Fruit fly (Drosophila melanogaster): ENCODE data around the gene CG33116.

CG33116 gene

dm6 chr2L:19528308-19528707 is 5.0 kb upstream of the CG33116 start (continued):
- peak; percentile 91 to 93 for TF ChIP-seq Pdp1 (GFP tag; optimal IDR thresholded peaks at IDR 0.05)
- TF ChIP-seq wor (GFP tag; IDR thresholded peaks at IDR 0.05), result peak; percentile 80
- TF ChIP-seq CG1832 (GFP tag; optimal IDR thresholded peaks at IDR 0.05), result no peak
- TF ChIP-seq HLH3B (GFP tag; IDR thresholded peaks at IDR 0.05), result peak; percentile 95
- peak; percentile 99 for TF ChIP-seq CG2120 (GFP tag; optimal IDR thresholded peaks at IDR 0.05)
- peak; percentile 90 for TF ChIP-seq klu (GFP tag; IDR thresholded peaks at IDR 0.05)
- TF ChIP-seq CG17802 (tag; optimal IDR thresholded peaks at IDR 0.05), result peak; percentile 55
- TF ChIP-seq CG34224 (GFP tag; IDR thresholded peaks at IDR 0.05; ENCODE audit: partially characterized antibody), result no peak
- TF ChIP-seq CG18599 (GFP tag; optimal IDR thresholded peaks at IDR 0.05), result peak; percentile 99
- TF ChIP-seq pfk (GFP tag; optimal IDR thresholded peaks at IDR 0.05), result peak; percentile 14
- TF ChIP-seq CG8924 (tag; optimal IDR thresholded peaks at IDR 0.05), result peak; percentile 97
- TF ChIP-seq Atf6 (GFP tag; IDR thresholded peaks at IDR 0.05), result peak; percentile 99
- peak; percentile 97 for TF ChIP-seq CHES-1-like (GFP tag; optimal IDR thresholded peaks at IDR 0.05)
- peak; percentile 90 for TF ChIP-seq CG17612 (GFP tag; IDR thresholded peaks at IDR 0.05)
- TF ChIP-seq CG10462 (GFP tag; optimal IDR thresholded peaks at IDR 0.05), result peak; percentile 79
- TF ChIP-seq Antp (GFP tag; optimal IDR thresholded peaks at IDR 0.05), result peak; percentile 87
- TF ChIP-seq knrl (GFP tag; IDR thresholded peaks at IDR 0.05; ENCODE audit: partially characterized antibody), result no peak
- TF ChIP-seq Spps (tag; optimal IDR thresholded peaks at IDR 0.05), result peak; percentile 55
- peak; percentile 88 for TF ChIP-seq Rx (GFP tag; IDR thresholded peaks at IDR 0.05)
- TF ChIP-seq peb (GFP tag; IDR thresholded peaks at IDR 0.05), result peak; percentile 77
- peak; percentile 78 for TF ChIP-seq zen (tag; optimal IDR thresholded peaks at IDR 0.05)
- peak in 1 of 2 experiments; percentile 88 for TF ChIP-seq Eip74EF (GFP tag; optimal IDR thresholded peaks at IDR 0.05)
- peak; percentile 97 for TF ChIP-seq CrebB (tag; optimal IDR thresholded peaks at IDR 0.05)
- peak; percentile 78 for TF ChIP-seq sens-2 (GFP tag; IDR thresholded peaks at IDR 0.05)
- peak; percentile 90 for TF ChIP-seq CG9876 (GFP tag; optimal IDR thresholded peaks at IDR 0.05)
- TF ChIP-seq Abd-B (GFP tag; optimal IDR thresholded peaks at IDR 0.05), result peak; percentile 85
- TF ChIP-seq pb (GFP tag; optimal IDR thresholded peaks at IDR 0.05), result peak; percentile 82
- TF ChIP-seq gro (GFP tag; optimal IDR thresholded peaks at IDR 0.05), result peak; percentile 98
- TF ChIP-seq corto (GFP tag; optimal IDR thresholded peaks at IDR 0.05), result peak; percentile 84
- TF ChIP-seq sisA (GFP tag; IDR thresholded peaks at IDR 0.05), result peak; percentile 91
- peak; percentile 73 for TF ChIP-seq CG1024 (GFP tag; IDR thresholded peaks at IDR 0.05)
- TF ChIP-seq CG8359 (GFP tag; optimal IDR thresholded peaks at IDR 0.05; ENCODE audit: borderline replicate concordance), result peak; percentile 62
- TF ChIP-seq dm (GFP tag; optimal IDR thresholded peaks at IDR 0.05), result peak; percentile 85
- peak; percentile 94 for TF ChIP-seq CG6175 (GFP tag; IDR thresholded peaks at IDR 0.05)
- peak; percentile 80 for TF ChIP-seq MTF-1 (GFP tag; optimal IDR thresholded peaks at IDR 0.05; ENCODE audit: borderline replicate concordance)
- peak; percentile 27 for TF ChIP-seq CG33557 (GFP tag; optimal IDR thresholded peaks at IDR 0.05)
- peak; percentile 94 for TF ChIP-seq CG4854 (GFP tag; optimal IDR thresholded peaks at IDR 0.05)
- peak; percentile 84 for TF ChIP-seq D19A (tag; optimal IDR thresholded peaks at IDR 0.05)
- no peak for TF ChIP-seq br (optimal IDR thresholded peaks at IDR 0.05)
- peak; percentile 84 for TF ChIP-seq phol (tag; optimal IDR thresholded peaks at IDR 0.05)
- peak; percentile 50 for TF ChIP-seq trem (tag; optimal IDR thresholded peaks at IDR 0.05)
- peak; percentile 99 for TF ChIP-seq HmgZ (tag; optimal IDR thresholded peaks at IDR 0.05)
- TF ChIP-seq TFAM (GFP tag; optimal IDR thresholded peaks at IDR 0.05), result peak; percentile 51
- TF ChIP-seq tap (tag; optimal IDR thresholded peaks at IDR 0.05), result peak; percentile 94
- peak in 1 of 2 experiments; percentile 82 for TF ChIP-seq Trl (optimal IDR thresholded peaks at IDR 0.05)
- TF ChIP-seq Trl (GFP tag; optimal IDR thresholded peaks at IDR 0.05), result peak; percentile 90
- TF ChIP-seq gsb-n (tag; optimal IDR thresholded peaks at IDR 0.05), result peak; percentile 71
- TF ChIP-seq sd (tag; optimal IDR thresholded peaks at IDR 0.05), result peak; percentile 94
- peak; percentile 79 for TF ChIP-seq cato (GFP tag; optimal IDR thresholded peaks at IDR 0.05; ENCODE audit: borderline replicate concordance)
- TF ChIP-seq ind (GFP tag; optimal IDR thresholded peaks at IDR 0.05), result peak; percentile 96
- peak; percentile 93 for TF ChIP-seq CG12219 (GFP tag; optimal IDR thresholded peaks at IDR 0.05)
